Worm (Caenorhabditis elegans): ENCODE measurements around the gene his-37.

ce11 chrV:9545238-9545709, 1.6 kb upstream of the his-37 start, which contains the start of the genes his-35 and his-41:
- TF ChIP-seq pha-4 (tag; optimal IDR thresholded peaks at IDR 0.05) (peak; percentile 32), unc-39 (tag; optimal IDR thresholded peaks at IDR 0.05) (no peak), nhr-237 (tag; optimal IDR thresholded peaks at IDR 0.05) (no peak), mep-1 (tag; optimal IDR thresholded peaks at IDR 0.05) (no peak), nhr-12 (tag; optimal IDR thresholded peaks at IDR 0.05) (no peak), cnd-1 (tag; optimal IDR thresholded peaks at IDR 0.05) (no peak), elt-3 (tag; optimal IDR thresholded peaks at IDR 0.05) (no peak), unc-120 (tag; optimal IDR thresholded peaks at IDR 0.05; ENCODE audit: poor library complexity, severe bottlenecking) (no peak)
